Fruit fly (Drosophila melanogaster) whole organism, adult: ENCODE data around the gene sordd2.

ENCODE experiments used
- CG11617 ChIP-seq: fragments of 200-800 bp; sonication (Bioruptor generic); optimal IDR thresholded peaks from 2 replicates; lab custom pipeline; 2017; ENCODE audit warnings: mild to moderate bottlenecking, missing biosample characterization, missing genetic modification reagents, missing genetic modification characterization
- CG12768 ChIP-seq: fragments of 200-800 bp; sonication (Bioruptor generic); optimal IDR thresholded peaks from 2 replicates; lab custom pipeline; 2017; ENCODE audit warnings: missing biosample characterization, missing genetic modification characterization, mild to moderate bottlenecking, moderate library complexity, missing genetic modification reagents
- CG14711 ChIP-seq: fragments of 200-800 bp; sonication (Bioruptor generic); optimal IDR thresholded peaks from 2 replicates; lab custom pipeline; 2018; ENCODE audit warnings: missing biosample characterization, mild to moderate bottlenecking, missing genetic modification characterization, moderate library complexity
- CG1620 ChIP-seq: fragments of 200-800 bp; sonication (Bioruptor generic); optimal IDR thresholded peaks from 2 replicates; lab custom pipeline; 2016; ENCODE audit warnings: missing biosample characterization, missing genetic modification characterization
- CG33017 ChIP-seq: fragments of 200-800 bp; sonication (Bioruptor generic); optimal IDR thresholded peaks from 2 replicates; lab custom pipeline; 2018; ENCODE audit warnings: missing biosample characterization, mild to moderate bottlenecking, missing genetic modification characterization, moderate library complexity
- CG5204 ChIP-seq: fragments of 200-800 bp; sonication (Bioruptor generic); optimal IDR thresholded peaks from 2 replicates; lab custom pipeline; 2016; ENCODE audit warnings: missing biosample characterization, missing genetic modification characterization
- CG7045 ChIP-seq: fragments of 200-800 bp; sonication (Bioruptor generic); optimal IDR thresholded peaks from 2 replicates; lab custom pipeline; 2017; ENCODE audit warnings: missing biosample characterization, mild to moderate bottlenecking, missing genetic modification characterization
- CG7101 ChIP-seq: fragments of 200-800 bp; sonication (Bioruptor generic); optimal IDR thresholded peaks from 2 replicates; lab custom pipeline; 2018; ENCODE audit warnings: missing biosample characterization, mild to moderate bottlenecking, missing genetic modification characterization, moderate library complexity
- Clk ChIP-seq: fragments of 200-800 bp; sonication (Bioruptor generic); optimal IDR thresholded peaks from 2 replicates; lab custom pipeline; 2017; ENCODE audit warnings: missing biosample characterization, missing genetic modification characterization
- Crg-1 ChIP-seq: fragments of 200-800 bp; sonication (Bioruptor generic); optimal IDR thresholded peaks from 2 replicates; lab custom pipeline; 2016; ENCODE audit warnings: missing biosample characterization, missing genetic modification characterization
- Hr96 ChIP-seq: fragments of 200-800 bp; sonication (Bioruptor generic); optimal IDR thresholded peaks from 2 replicates; lab custom pipeline; 2016; ENCODE audit warnings: missing biosample characterization, missing genetic modification characterization
- Mnt ChIP-seq: fragments of 200-800 bp; sonication (Bioruptor generic); optimal IDR thresholded peaks from 2 replicates; lab custom pipeline; 2016; ENCODE audit warnings: missing biosample characterization, mild to moderate bottlenecking, missing genetic modification characterization
- bab1 ChIP-seq: fragments of 200-800 bp; sonication (Bioruptor generic); optimal IDR thresholded peaks from 3 replicates; lab custom pipeline; 2019; ENCODE audit warnings: missing biosample characterization, mild to moderate bottlenecking, missing genetic modification characterization, moderate library complexity
- cic ChIP-seq: fragments of 200-800 bp; sonication (Bioruptor generic); optimal IDR thresholded peaks from 2 replicates; lab custom pipeline; 2017; ENCODE audit warnings: missing biosample characterization, mild to moderate bottlenecking, missing genetic modification characterization, moderate library complexity
- cnc ChIP-seq, 2 experiments: fragments of >200 bp; optimal IDR thresholded peaks; 2 replicates each; lab custom pipeline; 2017
- kay ChIP-seq: fragments of 200-800 bp; sonication (Bioruptor generic); peaks from one replicate; lab custom pipeline; 2016; ENCODE audit warnings: missing biosample characterization, missing genetic modification characterization, borderline replicate concordance
- ovo ChIP-seq: fragments of 200-800 bp; sonication (Bioruptor generic); optimal IDR thresholded peaks from 2 replicates; lab custom pipeline; 2016; ENCODE audit warnings: missing biosample characterization, missing genetic modification characterization
- pad ChIP-seq: fragments of 200-800 bp; sonication (Bioruptor generic); optimal IDR thresholded peaks from 3 replicates; lab custom pipeline; 2017; ENCODE audit warnings: missing biosample characterization, missing genetic modification characterization, mild to moderate bottlenecking, moderate library complexity, missing genetic modification reagents
- tj ChIP-seq: fragments of 200-800 bp; sonication (Bioruptor generic); optimal IDR thresholded peaks from 3 replicates; lab custom pipeline; 2017; ENCODE audit warnings: missing biosample characterization, mild to moderate bottlenecking, missing genetic modification characterization, moderate library complexity
- toe ChIP-seq: fragments of 200-800 bp; sonication (Bioruptor generic); optimal IDR thresholded peaks from 2 replicates; lab custom pipeline; 2016; ENCODE audit warnings: missing biosample characterization, missing genetic modification characterization

The sordd2 gene

dm6 chrX:15762723-15763122 lies 36.2 kb downstream of the sordd2 start, which contains the start of gene Polr3A:
Gene Polr3A (plus strand): TSS chrX:15762956.
- no peak for TF ChIP-seq CG11617 (GFP tag; lab: Kevin White, UChicago)
- TF ChIP-seq Clk (GFP tag; lab: Kevin White, UChicago): no peak
- TF ChIP-seq Crg-1 (GFP tag; lab: Kevin White, UChicago): no peak
- TF ChIP-seq CG7045: no peak
- TF ChIP-seq pad (GFP tag; lab: Kevin White, UChicago): no peak
- TF ChIP-seq Hr96 (GFP tag; lab: Kevin White, UChicago): no peak
- TF ChIP-seq cnc (optimal IDR thresholded peaks at IDR 0.05; lab: Kevin White, UChicago): no peak
- no peak for TF ChIP-seq CG7101 (tag; lab: Kevin White, UChicago)
- TF ChIP-seq Mnt (GFP tag; lab: Kevin White, UChicago): peak; percentile 92
- no peak for TF ChIP-seq ovo
- no peak for TF ChIP-seq CG12768 (GFP tag; lab: Kevin White, UChicago)
- TF ChIP-seq bab1 (GFP tag; lab: Kevin White, UChicago): peak; percentile 48
- no peak for TF ChIP-seq tj
- TF ChIP-seq CG33017 (tag; lab: Kevin White, UChicago): no peak
- TF ChIP-seq cic (GFP tag; lab: Kevin White, UChicago): no peak
- no peak for TF ChIP-seq CG1620 (GFP tag; lab: Kevin White, UChicago)
- no peak for TF ChIP-seq toe (GFP tag; lab: Kevin White, UChicago)

- TF ChIP-seq kay (GFP tag; lab: Kevin White, UChicago) (peak; percentile 45), CG7045 (no peak), CG11617 (GFP tag; lab: Kevin White, UChicago) (no peak), CG14711 (no peak), Mnt (GFP tag; lab: Kevin White, UChicago) (peak; percentile 23)
These were observed 37.7 kb downstream of the sordd2 start for dm6 chrX:15761298-15761640.

dm6 chrX:15760447-15761297 lies 38.3 kb downstream of the sordd2 start, which contains the start of the genes Graf and mRpL3:
Gene Graf (minus strand): TSS chrX:15760733.
Gene mRpL3 (plus strand): TSS chrX:15761248.
- peak; percentile 97 for TF ChIP-seq kay (GFP tag; lab: Kevin White, UChicago)
- TF ChIP-seq pad (GFP tag; lab: Kevin White, UChicago): peak; percentile 3
- TF ChIP-seq CG7101 (tag; lab: Kevin White, UChicago): no peak
- no peak for TF ChIP-seq CG12768 (GFP tag; lab: Kevin White, UChicago)
- TF ChIP-seq CG11617 (GFP tag; lab: Kevin White, UChicago): no peak
- TF ChIP-seq Mnt (GFP tag; lab: Kevin White, UChicago): no peak
- peak; percentile 6 for TF ChIP-seq bab1 (GFP tag; lab: Kevin White, UChicago)
- TF ChIP-seq CG14711: no peak
- TF ChIP-seq Hr96 (GFP tag; lab: Kevin White, UChicago): no peak
- TF ChIP-seq cnc (optimal IDR thresholded peaks at IDR 0.05; lab: Kevin White, UChicago): no peak
- TF ChIP-seq ovo: no peak
- TF ChIP-seq toe (GFP tag; lab: Kevin White, UChicago): no peak

dm6 chrX:15759752-15760446 lies 39.1 kb downstream of the sordd2 start:
- peak; percentile 27 for TF ChIP-seq tj
- no peak for TF ChIP-seq CG11617 (GFP tag; lab: Kevin White, UChicago)

- no peak for TF ChIP-seq bab1 (GFP tag; lab: Kevin White, UChicago)
- peak; percentile 32 for TF ChIP-seq CG7101 (tag; lab: Kevin White, UChicago)
- TF ChIP-seq CG12768 (GFP tag; lab: Kevin White, UChicago): no peak
- peak; percentile 47 for TF ChIP-seq kay (GFP tag; lab: Kevin White, UChicago)
- peak; percentile 22 for TF ChIP-seq Mnt (GFP tag; lab: Kevin White, UChicago)
- no peak for TF ChIP-seq CG11617 (GFP tag; lab: Kevin White, UChicago)
- TF ChIP-seq Crg-1 (GFP tag; lab: Kevin White, UChicago): peak; percentile 5
- TF ChIP-seq CG33017 (tag; lab: Kevin White, UChicago): no peak
- no peak for TF ChIP-seq ovo
- TF ChIP-seq cic (GFP tag; lab: Kevin White, UChicago): peak; percentile 26
- TF ChIP-seq CG5204 (GFP tag; lab: Kevin White, UChicago): no peak
- no peak for TF ChIP-seq tj
These were observed 40.2 kb downstream of the sordd2 start for dm6 chrX:15758692-15759240.

- TF ChIP-seq Mnt (GFP tag; lab: Kevin White, UChicago) (no peak), cnc (optimal IDR thresholded peaks at IDR 0.05; lab: Kevin White, UChicago) (no peak), Crg-1 (GFP tag; lab: Kevin White, UChicago) (no peak), CG33017 (tag; lab: Kevin White, UChicago) (no peak)
These were observed 42.9 kb downstream of the sordd2 start, which contains the start of gene CG8260 for dm6 chrX:15756018-15756417. Gene CG8260 (plus strand): TSS chrX:15756318.
